Fruit fly (Drosophila melanogaster) whole organism, adult: ENCODE results near the gene CG5026.

Experiments used
- CG11617 ChIP-seq: fragments of 200-800 bp; sonication (Bioruptor generic); optimal IDR thresholded peaks from 2 replicates; lab custom pipeline; 2017; ENCODE audit warnings: mild to moderate bottlenecking, missing biosample characterization, missing genetic modification reagents, missing genetic modification characterization
- CG14711 ChIP-seq: fragments of 200-800 bp; sonication (Bioruptor generic); optimal IDR thresholded peaks from 2 replicates; lab custom pipeline; 2018; ENCODE audit warnings: missing biosample characterization, mild to moderate bottlenecking, missing genetic modification characterization, moderate library complexity
- CG1620 ChIP-seq: fragments of 200-800 bp; sonication (Bioruptor generic); optimal IDR thresholded peaks from 2 replicates; lab custom pipeline; 2016; ENCODE audit warnings: missing biosample characterization, missing genetic modification characterization
- CG5204 ChIP-seq: fragments of 200-800 bp; sonication (Bioruptor generic); optimal IDR thresholded peaks from 2 replicates; lab custom pipeline; 2016; ENCODE audit warnings: missing biosample characterization, missing genetic modification characterization
- Clk ChIP-seq: fragments of 200-800 bp; sonication (Bioruptor generic); optimal IDR thresholded peaks from 2 replicates; lab custom pipeline; 2017; ENCODE audit warnings: missing biosample characterization, missing genetic modification characterization
- Hr96 ChIP-seq: fragments of 200-800 bp; sonication (Bioruptor generic); optimal IDR thresholded peaks from 2 replicates; lab custom pipeline; 2016; ENCODE audit warnings: missing biosample characterization, missing genetic modification characterization
- cnc ChIP-seq, 2 experiments: fragments of >200 bp; optimal IDR thresholded peaks; 2 replicates each; lab custom pipeline; 2017
- kay ChIP-seq: fragments of 200-800 bp; sonication (Bioruptor generic); peaks from one replicate; lab custom pipeline; 2016; ENCODE audit warnings: missing biosample characterization, missing genetic modification characterization, borderline replicate concordance
- tj ChIP-seq: fragments of 200-800 bp; sonication (Bioruptor generic); optimal IDR thresholded peaks from 3 replicates; lab custom pipeline; 2017; ENCODE audit warnings: missing biosample characterization, mild to moderate bottlenecking, missing genetic modification characterization, moderate library complexity

dm6 chr3L:9017414-9017813, 49.1 kb downstream of the CG5026 start:
- TF ChIP-seq kay (GFP tag; lab: Kevin White, UChicago) (no peak), tj (no peak), cnc (optimal IDR thresholded peaks at IDR 0.05; lab: Kevin White, UChicago) (no peak), CG1620 (GFP tag; lab: Kevin White, UChicago) (no peak), CG5204 (GFP tag; lab: Kevin White, UChicago) (no peak), Clk (no peak), CG11617 (no peak), CG14711 (tag; lab: Kevin White, UChicago) (no peak), Hr96 (GFP tag; lab: Kevin White, UChicago) (no peak)
